ENCODE assay signal across 4 fruit fly cellular contexts in genomic region chrX:7579023-7579422, dm6.
TF ChIP-seq lines count a peak whose summit lies in the region.

No protein-coding gene starts in this region.

- no peak for TF ChIP-seq CTCF in whole organism, embryonic (GFP tag; optimal IDR thresholded peaks at IDR 0.05; lab: Kevin White, UChicago)

TF ChIP-seq in whole organism, embryonic, 481 proteins besides CTCF, POLR2A, EP300 and RAD21 (continues in another document):
- peak; percentile 41 for TF ChIP-seq CG2678 (tag; optimal IDR thresholded peaks at IDR 0.05; lab: Kevin White, UChicago)
- peak; percentile 13 for TF ChIP-seq PHDP (tag; optimal IDR thresholded peaks at IDR 0.05; lab: Kevin White, UChicago)
- peak; percentile 70 for TF ChIP-seq CG11695 (GFP tag; IDR thresholded peaks at IDR 0.05; lab: Robert Waterston, UW)
- TF ChIP-seq phol (tag; optimal IDR thresholded peaks at IDR 0.05; lab: Kevin White, UChicago), result peak; percentile 13
- TF ChIP-seq Sox102F (GFP tag; optimal IDR thresholded peaks at IDR 0.05; lab: Kevin White, UChicago), result peak; percentile 3
- no peak for TF ChIP-seq HmgD (GFP tag; optimal IDR thresholded peaks at IDR 0.05; lab: Kevin White, UChicago)
- TF ChIP-seq CG18599 (GFP tag; optimal IDR thresholded peaks at IDR 0.05; lab: Kevin White, UChicago), result peak; percentile 36
- TF ChIP-seq zfh1 (GFP tag; IDR thresholded peaks at IDR 0.05; lab: Robert Waterston, UW), result 0 out of 3 replicates have a peak, but pooled peaks have one; percentile 24
- TF ChIP-seq row (GFP tag; IDR thresholded peaks at IDR 0.05; lab: Robert Waterston, UW), result peak; percentile 37; the same call in 2 of the 3 replicates
- peak; percentile 45; the same call in 1 of the 2 replicates for TF ChIP-seq Rfx (GFP tag; IDR thresholded peaks at IDR 0.05; lab: Robert Waterston, UW)
- peak; percentile 50 for TF ChIP-seq slbo (GFP tag; IDR thresholded peaks at IDR 0.05; lab: Robert Waterston, UW)
- TF ChIP-seq CG11504 (tag; optimal IDR thresholded peaks at IDR 0.05; lab: Kevin White, UChicago), result peak; percentile 32
- TF ChIP-seq CG15269 (tag; optimal IDR thresholded peaks at IDR 0.05; lab: Kevin White, UChicago), result peak; percentile 27
- 0 out of 2 replicates have a peak, but pooled peaks have one; percentile 22 for TF ChIP-seq Atf6 (GFP tag; IDR thresholded peaks at IDR 0.05; lab: Robert Waterston, UW)
- 0 out of 3 replicates have a peak, but pooled peaks have one; percentile 39 for TF ChIP-seq dysf (GFP tag; IDR thresholded peaks at IDR 0.05; lab: Robert Waterston, UW)
- TF ChIP-seq CG32532 (GFP tag; IDR thresholded peaks at IDR 0.05; lab: Robert Waterston, UW), result peak; percentile 45; the same call in 1 of the 2 replicates
- TF ChIP-seq dmrt99B (tag; optimal IDR thresholded peaks at IDR 0.05; lab: Kevin White, UChicago), result peak; percentile 3
- no peak for TF ChIP-seq CG10979 (tag; optimal IDR thresholded peaks at IDR 0.05; lab: Kevin White, UChicago)
- peak; percentile 48; the same call in 1 of the 2 replicates for TF ChIP-seq vvl (GFP tag; IDR thresholded peaks at IDR 0.05; lab: Robert Waterston, UW)
- peak; percentile 18 for TF ChIP-seq lilli (GFP tag; optimal IDR thresholded peaks at IDR 0.05; lab: Kevin White, UChicago)
- TF ChIP-seq gem (tag; optimal IDR thresholded peaks at IDR 0.05; lab: Kevin White, UChicago), result peak; percentile 24

TF ChIP-seq in whole organism, prepupa, 60 proteins besides CTCF, POLR2A, EP300 and RAD21 (continues in another document):
- TF ChIP-seq esn (GFP tag; optimal IDR thresholded peaks at IDR 0.05; lab: Kevin White, UChicago), result no peak
- TF ChIP-seq CG9139 (GFP tag; optimal IDR thresholded peaks at IDR 0.05; lab: Kevin White, UChicago), result no peak
- no peak for TF ChIP-seq CG8319 (GFP tag; optimal IDR thresholded peaks at IDR 0.05; lab: Kevin White, UChicago)
- no peak for TF ChIP-seq Eip78C (GFP tag; lab: Kevin White, UChicago)
- TF ChIP-seq Gug (GFP tag; IDR thresholded peaks at IDR 0.05; lab: Robert Waterston, UW), result peak; percentile 37; the same call in 1 of the 2 replicates
- no peak for TF ChIP-seq salr (GFP tag; optimal IDR thresholded peaks at IDR 0.05; lab: Kevin White, UChicago)
- TF ChIP-seq Eip93F (GFP tag; optimal IDR thresholded peaks at IDR 0.05; lab: Kevin White, UChicago), result no peak
- TF ChIP-seq vri (GFP tag; optimal IDR thresholded peaks at IDR 0.05; lab: Kevin White, UChicago), result no peak
- TF ChIP-seq lz (GFP tag; optimal IDR thresholded peaks at IDR 0.05; lab: Kevin White, UChicago), result no peak
- TF ChIP-seq Hr4 (GFP tag; optimal IDR thresholded peaks at IDR 0.05; lab: Kevin White, UChicago), result peak; percentile 66
- TF ChIP-seq dsx (GFP tag; optimal IDR thresholded peaks at IDR 0.05; lab: Kevin White, UChicago; ENCODE audit: poor library complexity, severe bottlenecking), result no peak
- TF ChIP-seq CG6854 (GFP tag; optimal IDR thresholded peaks at IDR 0.05; lab: Kevin White, UChicago), result no peak
- no peak for TF ChIP-seq CG11902 (GFP tag; optimal IDR thresholded peaks at IDR 0.05; lab: Kevin White, UChicago)
- TF ChIP-seq cyc (GFP tag; optimal IDR thresholded peaks at IDR 0.05; lab: Kevin White, UChicago), result no peak
- no peak for TF ChIP-seq CG10669 (GFP tag; optimal IDR thresholded peaks at IDR 0.05; lab: Kevin White, UChicago)
- TF ChIP-seq Hr38 (GFP tag; optimal IDR thresholded peaks at IDR 0.05; lab: Kevin White, UChicago), result no peak
- TF ChIP-seq CG6792 (GFP tag; optimal IDR thresholded peaks at IDR 0.05; lab: Kevin White, UChicago), result no peak
- no peak for TF ChIP-seq Sox102F (GFP tag; optimal IDR thresholded peaks at IDR 0.05; lab: Kevin White, UChicago)
- no peak for TF ChIP-seq Eip75B (GFP tag; optimal IDR thresholded peaks at IDR 0.05; lab: Kevin White, UChicago)
- no peak for TF ChIP-seq CG31627 (GFP tag; optimal IDR thresholded peaks at IDR 0.05; lab: Kevin White, UChicago)
- no peak for TF ChIP-seq fd85E (GFP tag; optimal IDR thresholded peaks at IDR 0.05; lab: Kevin White, UChicago)
- no peak for TF ChIP-seq Ets21C (GFP tag; optimal IDR thresholded peaks at IDR 0.05; lab: Kevin White, UChicago)
- TF ChIP-seq Met (GFP tag; optimal IDR thresholded peaks at IDR 0.05; lab: Kevin White, UChicago), result no peak
- TF ChIP-seq OdsH (GFP tag; optimal IDR thresholded peaks at IDR 0.05; lab: Kevin White, UChicago), result peak; percentile 40
- peak; percentile 58 for TF ChIP-seq CG8119 (GFP tag; IDR thresholded peaks at IDR 0.05; lab: Robert Waterston, UW)

TF ChIP-seq in whole organism, pupa, 21 proteins besides CTCF, POLR2A, EP300 and RAD21:
- TF ChIP-seq Pif1B (GFP tag; optimal IDR thresholded peaks at IDR 0.05; lab: Kevin White, UChicago), result no peak
- TF ChIP-seq CG8301 (tag; optimal IDR thresholded peaks at IDR 0.05; lab: Kevin White, UChicago), result peak; percentile 55
- TF ChIP-seq CG15710 (tag; optimal IDR thresholded peaks at IDR 0.05; lab: Kevin White, UChicago), result peak; percentile 22
- no peak for TF ChIP-seq CG13204 (GFP tag; optimal IDR thresholded peaks at IDR 0.05; lab: Kevin White, UChicago)
- TF ChIP-seq gl (tag; optimal IDR thresholded peaks at IDR 0.05; lab: Kevin White, UChicago), result no peak
- no peak for TF ChIP-seq rn (GFP tag; IDR thresholded peaks at IDR 0.05; lab: Robert Waterston, UW)
- TF ChIP-seq CG4496 (GFP tag; IDR thresholded peaks at IDR 0.05; lab: Robert Waterston, UW), result peak; percentile 73
- TF ChIP-seq CG17806 (tag; optimal IDR thresholded peaks at IDR 0.05; lab: Kevin White, UChicago), result peak; percentile 39
- no peak for TF ChIP-seq EcR (GFP tag; optimal IDR thresholded peaks at IDR 0.05; lab: Kevin White, UChicago)
- TF ChIP-seq CG14655 (GFP tag; optimal IDR thresholded peaks at IDR 0.05; lab: Kevin White, UChicago), result peak; percentile 69
- no peak for TF ChIP-seq D1 (tag; optimal IDR thresholded peaks at IDR 0.05; lab: Kevin White, UChicago)
- peak; percentile 28 for TF ChIP-seq CG9948 (tag; optimal IDR thresholded peaks at IDR 0.05; lab: Kevin White, UChicago)
- TF ChIP-seq fd96Ca (GFP tag; IDR thresholded peaks at IDR 0.05; lab: Robert Waterston, UW), result 0 out of 3 replicates have a peak, but pooled peaks have one; percentile 16
- peak; percentile 24 for TF ChIP-seq CG34367 (tag; optimal IDR thresholded peaks at IDR 0.05; lab: Kevin White, UChicago)
- no peak for TF ChIP-seq Snoo (tag; optimal IDR thresholded peaks at IDR 0.05; lab: Kevin White, UChicago)
- TF ChIP-seq CG8159 (tag; optimal IDR thresholded peaks at IDR 0.05; lab: Kevin White, UChicago), result peak; percentile 24
- TF ChIP-seq CG12605 (GFP tag; IDR thresholded peaks at IDR 0.05; lab: Robert Waterston, UW), result 0 out of 2 replicates have a peak, but pooled peaks have one; percentile 36
- no peak for TF ChIP-seq CG10348 (GFP tag; IDR thresholded peaks at IDR 0.05; lab: Robert Waterston, UW)
- TF ChIP-seq Pif1A (GFP tag; optimal IDR thresholded peaks at IDR 0.05; lab: Kevin White, UChicago), result peak; percentile 25
- TF ChIP-seq Ets98B (GFP tag; IDR thresholded peaks at IDR 0.05; lab: Robert Waterston, UW), result peak; percentile 42
- TF ChIP-seq CG32121 (GFP tag; IDR thresholded peaks at IDR 0.05; lab: Robert Waterston, UW), result peak; percentile 34; the same call in 1 of the 2 replicates
TF ChIP-seq in whole organism, pupa: peak in this region for 13.

TF ChIP-seq in whole organism, wandering third instar larva, 38 proteins besides CTCF, POLR2A, EP300 and RAD21:
- TF ChIP-seq dsf (GFP tag; optimal IDR thresholded peaks at IDR 0.05; lab: Kevin White, UChicago; ENCODE audit: borderline replicate concordance) (no peak), usp (GFP tag; optimal IDR thresholded peaks at IDR 0.05; lab: Kevin White, UChicago) (no peak), fru (GFP tag; optimal IDR thresholded peaks at IDR 0.05; lab: Kevin White, UChicago) (peak; percentile 2), Myc (optimal IDR thresholded peaks at IDR 0.05; lab: Kevin White, UChicago) (no peak)
TF ChIP-seq in whole organism, wandering third instar larva: peak in this region for 1.

Comparison
In these comparisons a context has a peak if more than half of its experiments do, and no peak if none do; other contexts are left out.
1. Of the 7 proteins assayed by ChIP-seq in both whole organism, embryonic and whole organism, prepupa: peak only in whole organism, embryonic: Sox102F; only in whole organism, prepupa: Gug and Lpt; in both: none; in neither: 4.